Worm (Caenorhabditis elegans) whole organism, L4 larva: Measurements from ENCODE around the gene eral-1.

Experiments
- T20F7.1 ChIP-seq: fragments of 200-800 bp; sonication (Bioruptor generic); optimal IDR thresholded peaks from 2 replicates; lab custom pipeline; 2018; ENCODE audit warnings: mild to moderate bottlenecking, missing genetic modification characterization, missing compliant biosample characterization
- ceh-62 ChIP-seq: sonication (generic microtip); optimal IDR thresholded peaks from 2 replicates; lab custom pipeline; 2017; ENCODE audit warnings: missing biosample characterization, missing genetic modification characterization
- lin-1 ChIP-seq: fragments of 200-800 bp; sonication (Bioruptor generic); IDR thresholded peaks from 2 replicates; pipeline ENCODE4 v1.3.6; 2022; ENCODE audit warnings: missing genetic modification reagents, missing genetic modification characterization, missing compliant biosample characterization
- unc-39 ChIP-seq: sonication (generic microtip); optimal IDR thresholded peaks from 2 replicates; lab custom pipeline; 2017; ENCODE audit warnings: missing biosample characterization, missing genetic modification characterization
- zfp-3 ChIP-seq: fragments of 200-800 bp; sonication (Bioruptor generic); conservative IDR thresholded peaks from 2 replicates; pipeline ENCODE4 v1.3.6; 2022; ENCODE audit warnings: missing genetic modification reagents, missing genetic modification characterization, missing compliant biosample characterization

DNA sequence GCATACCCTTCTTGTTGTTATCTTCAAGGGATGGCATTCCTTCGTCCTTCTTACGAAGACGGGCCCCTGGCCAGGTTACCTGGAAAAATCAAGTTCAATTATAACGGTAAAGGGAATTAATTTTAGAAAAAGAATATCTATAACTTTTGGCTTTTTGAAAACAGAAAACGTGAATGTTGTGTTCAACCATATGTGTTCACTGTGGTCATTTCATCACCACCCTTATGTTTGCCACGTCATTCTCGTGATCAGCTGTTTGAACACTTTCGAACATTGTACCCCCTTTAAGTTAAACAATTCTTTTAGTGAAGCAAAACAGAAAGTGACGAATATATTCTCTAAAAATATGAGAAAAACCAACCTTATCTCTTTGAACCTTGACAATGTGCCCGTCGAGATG lies 29.2 kb upstream of the eral-1 start:
- TF ChIP-seq T20F7.1 (GFP tag; lab: Kevin White, UChicago) = no peak
- TF ChIP-seq unc-39 = no peak
- no peak for TF ChIP-seq zfp-3 (GFP tag; lab: Robert Waterston, UW)
- no peak for TF ChIP-seq ceh-62 (tag; lab: Kevin White, UChicago)
- no peak for TF ChIP-seq lin-1
